Fruit fly (Drosophila melanogaster) whole organism, embryonic: ENCODE results near the gene CG32137.

ENCODE experiments used
- Adf1 ChIP-seq: fragments of 200-800 bp; sonication (Bioruptor generic); IDR thresholded peaks from 2 replicates; pipeline ENCODE4 v1.3.6; 2022; ENCODE audit warnings: missing biosample characterization, missing genetic modification characterization
- Aef1 ChIP-seq: fragments of 200-800 bp; sonication (Bioruptor generic); IDR thresholded peaks from 3 replicates; pipeline ENCODE4 v1.3.6; 2022; ENCODE audit warnings: missing biosample characterization, missing genetic modification characterization
- BEAF-32 ChIP-seq: fragments of 200-800 bp; sonication (Bioruptor generic); optimal IDR thresholded peaks from 3 replicates; lab custom pipeline; 2017; ENCODE audit warnings: missing biosample characterization, missing genetic modification characterization, mild to moderate bottlenecking, moderate library complexity, missing genetic modification reagents
- BtbVII ChIP-seq: fragments of 200-800 bp; sonication (Bioruptor generic); optimal IDR thresholded peaks from 3 replicates; lab custom pipeline; 2017; ENCODE audit warnings: missing biosample characterization, mild to moderate bottlenecking, missing genetic modification characterization
- CG10321 ChIP-seq: fragments of 200-800 bp; sonication (Bioruptor generic); IDR thresholded peaks from 2 replicates; pipeline ENCODE4 v1.3.6; 2022; ENCODE audit warnings: missing biosample characterization, missing genetic modification characterization
- CG12155 ChIP-seq: fragments of 200-800 bp; sonication (Bioruptor generic); optimal IDR thresholded peaks from 3 replicates; lab custom pipeline; 2016; ENCODE audit warnings: missing biosample characterization, missing genetic modification characterization
- CG13296 ChIP-seq: fragments of 200-800 bp; sonication (Bioruptor generic); optimal IDR thresholded peaks from 3 replicates; lab custom pipeline; 2018; ENCODE audit warnings: missing biosample characterization, mild to moderate bottlenecking, missing genetic modification characterization
- CG13624 ChIP-seq: fragments of 200-800 bp; sonication (Bioruptor generic); optimal IDR thresholded peaks from 2 replicates; lab custom pipeline; 2016; ENCODE audit warnings: missing biosample characterization, missing genetic modification characterization
- CG14014 ChIP-seq: fragments of 200-800 bp; sonication (Bioruptor generic); IDR thresholded peaks from 2 replicates; pipeline ENCODE4 v1.3.6; 2022; ENCODE audit warnings: missing biosample characterization, missing genetic modification characterization
- CG14441 ChIP-seq: fragments of 200-800 bp; sonication (Bioruptor generic); IDR thresholded peaks from 2 replicates; pipeline ENCODE4 v1.3.6; 2022; ENCODE audit warnings: missing biosample characterization, missing genetic modification characterization
- CG17328 ChIP-seq: fragments of 200-800 bp; sonication (Bioruptor generic); IDR thresholded peaks from 2 replicates; pipeline ENCODE4 v1.3.6; 2022; ENCODE audit warnings: missing biosample characterization, missing genetic modification characterization
- CG2875 ChIP-seq: fragments of 200-800 bp; sonication (Bioruptor generic); optimal IDR thresholded peaks from 2 replicates; lab custom pipeline; 2017; ENCODE audit warnings: missing biosample characterization, mild to moderate bottlenecking, missing genetic modification characterization, missing genetic modification reagents
- CG31365 ChIP-seq: fragments of 200-800 bp; sonication (Bioruptor generic); optimal IDR thresholded peaks from 2 replicates; lab custom pipeline; 2018; ENCODE audit warnings: missing biosample characterization, mild to moderate bottlenecking, missing genetic modification characterization
- CG3407 ChIP-seq: fragments of 200-800 bp; sonication (Bioruptor generic); optimal IDR thresholded peaks from 2 replicates; lab custom pipeline; 2018; ENCODE audit warnings: missing biosample characterization, mild to moderate bottlenecking, missing genetic modification characterization
- CG4282 ChIP-seq: fragments of 200-800 bp; sonication (Bioruptor generic); optimal IDR thresholded peaks from 2 replicates; lab custom pipeline; 2016; ENCODE audit warnings: missing biosample characterization, missing genetic modification characterization
- CG7357 ChIP-seq: fragments of 200-800 bp; sonication (Bioruptor generic); IDR thresholded peaks from 3 replicates; pipeline ENCODE4 v1.3.6; 2022; ENCODE audit warnings: missing biosample characterization, missing genetic modification characterization
- CG7745 ChIP-seq: fragments of 200-800 bp; sonication (Bioruptor generic); optimal IDR thresholded peaks from 2 replicates; lab custom pipeline; 2018; ENCODE audit warnings: missing biosample characterization, mild to moderate bottlenecking, missing genetic modification characterization, moderate library complexity
- CG8089 ChIP-seq: fragments of 200-800 bp; sonication (Bioruptor generic); optimal IDR thresholded peaks from 3 replicates; lab custom pipeline; 2016; ENCODE audit warnings: missing biosample characterization, missing genetic modification characterization
- CG9797 ChIP-seq: fragments of 200-800 bp; sonication (Bioruptor generic); optimal IDR thresholded peaks from 3 replicates; lab custom pipeline; 2018; ENCODE audit warnings: missing biosample characterization, mild to moderate bottlenecking, missing genetic modification characterization
- CkIIα-i1 ChIP-seq: fragments of 200-800 bp; sonication (Bioruptor generic); IDR thresholded peaks from 2 replicates; pipeline ENCODE4 v1.3.6; 2022; ENCODE audit warnings: missing biosample characterization, missing genetic modification characterization
- Dad ChIP-seq: fragments of 200-800 bp; sonication (Bioruptor generic); optimal IDR thresholded peaks from 3 replicates; lab custom pipeline; 2016; ENCODE audit warnings: missing biosample characterization, missing genetic modification characterization
- Hmr ChIP-seq: fragments of 200-800 bp; sonication (Bioruptor generic); optimal IDR thresholded peaks from 3 replicates; lab custom pipeline; 2017; ENCODE audit warnings: mild to moderate bottlenecking, missing biosample characterization, missing genetic modification reagents, missing genetic modification characterization
- Hsf ChIP-seq: fragments of 200-800 bp; sonication (Bioruptor generic); optimal IDR thresholded peaks from 3 replicates; lab custom pipeline; 2016; ENCODE audit warnings: missing biosample characterization, missing genetic modification characterization
- Kr ChIP-seq: fragments of 200-800 bp; sonication (Bioruptor generic); optimal IDR thresholded peaks from 2 replicates; lab custom pipeline; 2017; ENCODE audit warnings: missing biosample characterization, mild to moderate bottlenecking, missing genetic modification characterization
- MTF-1 ChIP-seq: fragments of 200-800 bp; sonication (Bioruptor generic); optimal IDR thresholded peaks from 2 replicates; lab custom pipeline; 2018; ENCODE audit warnings: missing biosample characterization, mild to moderate bottlenecking, missing genetic modification characterization, borderline replicate concordance
- NFAT ChIP-seq: fragments of 200-800 bp; sonication (Bioruptor generic); IDR thresholded peaks from 2 replicates; pipeline ENCODE4 v1.3.6; 2022; ENCODE audit warnings: missing biosample characterization, missing genetic modification characterization
- NK7.1 ChIP-seq: fragments of 200-800 bp; sonication (Bioruptor generic); optimal IDR thresholded peaks from 3 replicates; lab custom pipeline; 2016; ENCODE audit warnings: missing biosample characterization, missing genetic modification characterization
- Nf-YB ChIP-seq: fragments of 200-800 bp; sonication (Bioruptor generic); optimal IDR thresholded peaks from 3 replicates; lab custom pipeline; 2019; ENCODE audit warnings: missing biosample characterization, mild to moderate bottlenecking, missing genetic modification characterization, moderate library complexity
- Sox102F ChIP-seq: fragments of 200-800 bp; sonication (Bioruptor generic); optimal IDR thresholded peaks from 2 replicates; lab custom pipeline; 2018; ENCODE audit warnings: missing biosample characterization, mild to moderate bottlenecking, missing genetic modification characterization, moderate library complexity
- Taf1 ChIP-seq: fragments of 200-800 bp; sonication (Bioruptor generic); IDR thresholded peaks from 2 replicates; pipeline ENCODE4 v1.3.6; 2022; ENCODE audit warnings: missing biosample characterization, missing genetic modification characterization
- bab2 ChIP-seq: fragments of 200-800 bp; sonication (Bioruptor generic); optimal IDR thresholded peaks from 2 replicates; lab custom pipeline; 2016; ENCODE audit warnings: missing biosample characterization, missing genetic modification characterization
- br ChIP-seq: fragments of >200 bp; optimal IDR thresholded peaks from 2 replicates; lab custom pipeline; 2017
- croc ChIP-seq: fragments of 200-800 bp; sonication (Bioruptor generic); conservative IDR thresholded peaks from 3 replicates; pipeline ENCODE4 v1.3.6; 2022; ENCODE audit warnings: missing biosample characterization, missing genetic modification characterization
- esg ChIP-seq: fragments of 200-800 bp; sonication (Bioruptor generic); conservative IDR thresholded peaks from 2 replicates; pipeline ENCODE4 v1.3.6; 2022; ENCODE audit warnings: missing biosample characterization, missing genetic modification characterization
- fd102C ChIP-seq: fragments of 200-800 bp; sonication (Bioruptor generic); optimal IDR thresholded peaks from 2 replicates; lab custom pipeline; 2018; ENCODE audit warnings: missing biosample characterization, mild to moderate bottlenecking, missing genetic modification characterization, moderate library complexity
- h ChIP-seq: fragments of >200 bp; optimal IDR thresholded peaks from 2 replicates; lab custom pipeline; 2017
- hth ChIP-seq: fragments of >200 bp; optimal IDR thresholded peaks from 2 replicates; lab custom pipeline; 2017; ENCODE audit warnings: inconsistent platforms
- kah ChIP-seq: fragments of 200-800 bp; sonication (Bioruptor generic); optimal IDR thresholded peaks from 2 replicates; lab custom pipeline; 2018; ENCODE audit warnings: missing biosample characterization, mild to moderate bottlenecking, missing genetic modification characterization
- lola ChIP-seq, 3 experiments: fragments of >200 bp in 2 of 3; fragments of 200-800 bp in 1 of 3; sonication (Bioruptor generic) in 1 of 3; optimal IDR thresholded peaks; 2 replicates each; lab custom pipeline; 2017 to 2019; ENCODE audit warnings: missing biosample characterization in 3 of 3, missing genetic modification characterization in 3 of 3, mild to moderate bottlenecking in 1 of 3, moderate library complexity in 1 of 3
- mam ChIP-seq: fragments of 200-800 bp; sonication (Bioruptor generic); optimal IDR thresholded peaks from 3 replicates; lab custom pipeline; 2016; ENCODE audit warnings: missing biosample characterization, missing genetic modification characterization
- pan ChIP-seq, 4 experiments: fragments of >200 bp in 3 of 4; fragments of 200-800 bp in 1 of 4; sonication (Bioruptor generic) in 1 of 4; optimal IDR thresholded peaks in 3 of 4; IDR thresholded peaks in 1 of 4; 2 replicates each; pipeline versions ENCODE4 v1.3.6 to Lab custom; 2017 to 2022; ENCODE audit warnings: missing biosample characterization in 2 of 4, missing genetic modification characterization in 2 of 4, mixed read lengths in 1 of 4
- ranshi ChIP-seq: fragments of 200-800 bp; sonication (Bioruptor generic); IDR thresholded peaks from 2 replicates; pipeline ENCODE4 v1.3.6; 2022; ENCODE audit warnings: missing biosample characterization, missing genetic modification characterization
- seq ChIP-seq: fragments of 200-800 bp; sonication (Bioruptor generic); IDR thresholded peaks from 2 replicates; pipeline ENCODE4 v1.3.6; 2022; ENCODE audit warnings: missing biosample characterization, missing genetic modification characterization
- slou ChIP-seq: fragments of 200-800 bp; sonication (Bioruptor generic); optimal IDR thresholded peaks from 3 replicates; lab custom pipeline; 2016; ENCODE audit warnings: missing biosample characterization, missing genetic modification characterization
- sna ChIP-seq: fragments of 200-800 bp; sonication (Bioruptor generic); IDR thresholded peaks from 2 replicates; pipeline ENCODE4 v1.3.6; 2022; ENCODE audit warnings: missing biosample characterization, missing genetic modification characterization; ENCODE audit not compliant: partially characterized antibody
- tap ChIP-seq: fragments of 200-800 bp; optimal IDR thresholded peaks from 3 replicates; lab custom pipeline; 2019; ENCODE audit warnings: missing biosample characterization, mild to moderate bottlenecking, missing genetic modification characterization, moderate library complexity
- tio ChIP-seq: fragments of 200-800 bp; sonication (Bioruptor generic); optimal IDR thresholded peaks from 2 replicates; lab custom pipeline; 2017; ENCODE audit warnings: missing biosample characterization, missing genetic modification characterization, inconsistent platforms
- trh ChIP-seq: fragments of 200-800 bp; sonication (Bioruptor generic); optimal IDR thresholded peaks from 2 replicates; lab custom pipeline; 2016; ENCODE audit warnings: missing biosample characterization, missing genetic modification characterization
- wor ChIP-seq: fragments of 200-800 bp; sonication (Bioruptor generic); IDR thresholded peaks from 2 replicates; pipeline ENCODE4 v1.3.6; 2022; ENCODE audit warnings: missing biosample characterization, missing genetic modification characterization
- zen2 ChIP-seq: fragments of 200-800 bp; sonication (Bioruptor generic); IDR thresholded peaks from 3 replicates; pipeline ENCODE4 v1.3.6; 2022; ENCODE audit warnings: missing biosample characterization, missing genetic modification characterization; ENCODE audit not compliant: partially characterized antibody

The CG32137 gene

DNA sequence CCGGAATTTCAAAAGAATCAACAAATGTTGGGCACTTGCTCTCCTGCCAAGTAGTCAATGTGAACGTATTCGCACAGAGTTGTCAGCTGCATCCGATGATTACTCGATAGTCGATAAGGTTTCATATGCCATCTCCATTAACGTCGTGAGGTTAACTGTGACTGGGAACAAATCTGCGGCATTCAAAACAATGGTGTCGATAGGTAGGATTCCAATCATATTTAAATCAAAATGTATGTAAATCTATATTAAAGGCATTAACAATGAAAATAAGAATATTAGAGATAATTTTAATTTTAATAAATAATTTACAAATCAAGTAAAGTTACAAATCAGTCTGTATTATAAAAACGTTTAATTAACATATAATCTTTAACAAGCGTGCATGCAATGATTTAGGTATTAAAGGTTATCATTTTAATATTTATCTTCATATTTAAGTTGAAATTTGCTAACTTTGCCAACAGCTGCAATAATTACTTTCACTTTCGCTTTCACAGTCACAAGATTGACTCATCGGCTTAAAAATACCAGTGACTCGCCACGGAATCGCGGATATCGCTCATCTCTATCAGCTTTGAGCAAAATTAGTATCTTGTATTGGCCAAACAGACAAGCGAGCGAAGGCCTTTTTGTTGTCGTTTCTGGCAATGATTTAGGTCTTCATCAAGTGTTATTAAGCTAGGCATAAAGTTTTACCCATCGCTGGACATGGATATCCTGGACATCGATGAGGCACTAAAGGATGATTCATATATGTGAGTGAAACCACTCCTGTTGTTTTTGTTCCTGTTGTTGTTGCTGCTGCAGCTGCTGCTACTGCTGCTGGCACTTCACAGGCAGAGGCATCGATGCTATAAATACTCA lies 25.8 kb downstream of the CG32137 start, which contains the start of the genes Meics, Nxf3 and ssp2 (continued):
- TF ChIP-seq kah = no peak
- TF ChIP-seq CG4282 (GFP tag; lab: Kevin White, UChicago) = no peak
- peak; percentile 52; the same call in 1 of the 2 replicates for TF ChIP-seq NFAT (GFP tag; lab: Robert Waterston, UW)
- TF ChIP-seq croc (GFP tag; lab: Robert Waterston, UW) = no peak
- no peak for TF ChIP-seq CkIIα-i1 (GFP tag; lab: Robert Waterston, UW)
- TF ChIP-seq Dad = no peak
- TF ChIP-seq zen2 (GFP tag; lab: Robert Waterston, UW) = peak; percentile 54; the same call in 2 of the 3 replicates
- no peak for TF ChIP-seq fd102C (GFP tag; lab: Kevin White, UChicago)
- TF ChIP-seq Hsf (GFP tag; lab: Kevin White, UChicago) = no peak
- no peak for TF ChIP-seq wor
- no peak for TF ChIP-seq CG7745 (tag; lab: Kevin White, UChicago)
- no peak for TF ChIP-seq MTF-1 (GFP tag; lab: Kevin White, UChicago)
- TF ChIP-seq br (lab: Kevin White, UChicago) = no peak
- no peak for TF ChIP-seq Sox102F
- TF ChIP-seq sna (GFP tag; lab: Robert Waterston, UW) = no peak
- TF ChIP-seq CG10321 (GFP tag; lab: Robert Waterston, UW) = no peak
- TF ChIP-seq pan (optimal IDR thresholded peaks at IDR 0.05; lab: Kevin White, UChicago) = no peak
- TF ChIP-seq pan (GFP tag; optimal IDR thresholded peaks at IDR 0.05 in 1 of 2, IDR thresholded peaks at IDR 0.05 in 1 of 2) = no peak
- TF ChIP-seq CG8089 (GFP tag; lab: Kevin White, UChicago) = no peak
- no peak for TF ChIP-seq CG14014 (GFP tag; lab: Robert Waterston, UW)
- no peak for TF ChIP-seq CG2875 (GFP tag; lab: Kevin White, UChicago)
- peak; percentile 55 for TF ChIP-seq mam (GFP tag; lab: Kevin White, UChicago)
- no peak for TF ChIP-seq CG7357 (GFP tag; lab: Robert Waterston, UW)
- TF ChIP-seq hth (lab: Kevin White, UChicago) = no peak
- TF ChIP-seq bab2 (GFP tag; lab: Kevin White, UChicago) = peak; percentile 6
- TF ChIP-seq ranshi (GFP tag; lab: Robert Waterston, UW) = peak; percentile 50; the same call in 1 of the 2 replicates
- TF ChIP-seq CG9797 (GFP tag; lab: Kevin White, UChicago) = peak; percentile 71
- no peak for TF ChIP-seq NK7.1 (GFP tag; lab: Kevin White, UChicago)
- TF ChIP-seq BEAF-32 (GFP tag; lab: Kevin White, UChicago) = peak; percentile 85
- TF ChIP-seq CG31365 = no peak
- no peak for TF ChIP-seq trh (GFP tag; lab: Kevin White, UChicago)
- no peak for TF ChIP-seq CG13296 (GFP tag; lab: Kevin White, UChicago)
- TF ChIP-seq tap = no peak
- no peak for TF ChIP-seq slou (GFP tag; lab: Kevin White, UChicago)
- no peak for TF ChIP-seq Kr (GFP tag; lab: Kevin White, UChicago)
- no peak for TF ChIP-seq esg (GFP tag; lab: Robert Waterston, UW)
- peak; percentile 21; the same call in 1 of the 2 replicates for TF ChIP-seq CG17328 (GFP tag; lab: Robert Waterston, UW)
- peak; percentile 3 for TF ChIP-seq tio (GFP tag; lab: Kevin White, UChicago)
- TF ChIP-seq h (lab: Kevin White, UChicago) = no peak
- peak; percentile 2 for TF ChIP-seq CG12155 (GFP tag; lab: Kevin White, UChicago)
- no peak for TF ChIP-seq CG3407
- no peak for TF ChIP-seq Hmr (GFP tag; lab: Kevin White, UChicago)
- no peak for TF ChIP-seq Nf-YB (GFP tag; lab: Kevin White, UChicago)
- TF ChIP-seq BtbVII (GFP tag; lab: Kevin White, UChicago) = no peak
- TF ChIP-seq lola (GFP tag; optimal IDR thresholded peaks at IDR 0.05; lab: Kevin White, UChicago) = peak in 1 of 3 experiments; percentile 63
- peak; percentile 31; the same call in 1 of the 2 replicates for TF ChIP-seq CG14441 (GFP tag; lab: Robert Waterston, UW)
- no peak for TF ChIP-seq CG13624
- TF ChIP-seq Taf1 (GFP tag; lab: Robert Waterston, UW) = no peak
- no peak for TF ChIP-seq Adf1
- no peak for TF ChIP-seq seq (GFP tag; lab: Robert Waterston, UW)
- no peak; the same call in 2 of the 3 replicates for TF ChIP-seq Aef1 (GFP tag; lab: Robert Waterston, UW)
